Fruit fly (Drosophila melanogaster) whole organism, embryonic: Measurements from ENCODE around the gene CG15923.

Experiments used
- Atf6 ChIP-seq: fragments of 200-800 bp; sonication (Bioruptor generic); IDR thresholded peaks from 2 replicates; pipeline ENCODE4 v1.3.6; 2022; ENCODE audit warnings: missing biosample characterization, missing genetic modification characterization
- BEAF-32 ChIP-seq: fragments of 200-800 bp; sonication (Bioruptor generic); optimal IDR thresholded peaks from 3 replicates; lab custom pipeline; 2017; ENCODE audit warnings: missing biosample characterization, missing genetic modification characterization, mild to moderate bottlenecking, moderate library complexity, missing genetic modification reagents
- Blimp-1 ChIP-seq: fragments of 200-800 bp; sonication (Bioruptor generic); optimal IDR thresholded peaks from 3 replicates; lab custom pipeline; 2018; ENCODE audit warnings: missing biosample characterization, missing genetic modification characterization, mild to moderate bottlenecking, moderate library complexity, missing genetic modification reagents
- CG13624 ChIP-seq: fragments of 200-800 bp; sonication (Bioruptor generic); optimal IDR thresholded peaks from 2 replicates; lab custom pipeline; 2016; ENCODE audit warnings: missing biosample characterization, missing genetic modification characterization
- CG15269 ChIP-seq: fragments of 200-800 bp; sonication (Bioruptor generic); optimal IDR thresholded peaks from 2 replicates; lab custom pipeline; 2018; ENCODE audit warnings: missing biosample characterization, mild to moderate bottlenecking, missing genetic modification characterization, moderate library complexity
- CG15601 ChIP-seq: fragments of 200-800 bp; sonication (Bioruptor generic); optimal IDR thresholded peaks from 3 replicates; lab custom pipeline; 2019; ENCODE audit warnings: missing biosample characterization, mild to moderate bottlenecking, missing genetic modification characterization, moderate library complexity
- CG17186 ChIP-seq: fragments of 200-800 bp; sonication (Bioruptor generic); optimal IDR thresholded peaks from 3 replicates; lab custom pipeline; 2017; ENCODE audit warnings: missing biosample characterization, missing genetic modification reagents, missing genetic modification characterization
- CG17802 ChIP-seq: fragments of 200-800 bp; sonication (Bioruptor generic); optimal IDR thresholded peaks from 2 replicates; lab custom pipeline; 2018; ENCODE audit warnings: missing biosample characterization, mild to moderate bottlenecking, missing genetic modification characterization, moderate library complexity
- CG17829 ChIP-seq: fragments of 200-800 bp; optimal IDR thresholded peaks from 2 replicates; lab custom pipeline; 2019; ENCODE audit warnings: missing biosample characterization, mild to moderate bottlenecking, missing genetic modification characterization, moderate library complexity
- CG17912 ChIP-seq: fragments of 200-800 bp; sonication (Bioruptor generic); optimal IDR thresholded peaks from 2 replicates; lab custom pipeline; 2018; ENCODE audit warnings: missing biosample characterization, mild to moderate bottlenecking, missing genetic modification characterization
- CG30431 ChIP-seq: fragments of 200-800 bp; sonication (Bioruptor generic); optimal IDR thresholded peaks from 2 replicates; lab custom pipeline; 2017; ENCODE audit warnings: missing biosample characterization, missing genetic modification characterization
- CG3065 ChIP-seq: fragments of 200-800 bp; sonication (Bioruptor generic); optimal IDR thresholded peaks from 2 replicates; lab custom pipeline; 2016; ENCODE audit warnings: missing biosample characterization, missing genetic modification characterization
- CG3847 ChIP-seq: fragments of 200-800 bp; sonication (Bioruptor generic); IDR thresholded peaks from 2 replicates; pipeline ENCODE4 v1.3.6; 2022; ENCODE audit warnings: missing biosample characterization, missing genetic modification characterization
- CG42726 ChIP-seq: fragments of 200-800 bp; sonication (Bioruptor generic); IDR thresholded peaks from 2 replicates; pipeline ENCODE4 v1.3.6; 2022; ENCODE audit warnings: missing biosample characterization, missing genetic modification characterization; ENCODE audit not compliant: partially characterized antibody
- CG5953 ChIP-seq: fragments of 200-800 bp; sonication (Bioruptor generic); IDR thresholded peaks from 2 replicates; pipeline ENCODE4 v1.3.6; 2022; ENCODE audit warnings: missing biosample characterization, missing genetic modification characterization
- Deaf1 ChIP-seq: fragments of 200-800 bp; optimal IDR thresholded peaks from 3 replicates; lab custom pipeline; 2019; ENCODE audit warnings: missing biosample characterization, mild to moderate bottlenecking, missing genetic modification characterization, moderate library complexity
- HLH54F ChIP-seq: fragments of 200-800 bp; sonication (Bioruptor generic); optimal IDR thresholded peaks from 3 replicates; lab custom pipeline; 2016; ENCODE audit warnings: missing biosample characterization, missing genetic modification characterization
- Hmr ChIP-seq: fragments of 200-800 bp; sonication (Bioruptor generic); optimal IDR thresholded peaks from 3 replicates; lab custom pipeline; 2017; ENCODE audit warnings: mild to moderate bottlenecking, missing biosample characterization, missing genetic modification reagents, missing genetic modification characterization
- Hsf ChIP-seq: fragments of 200-800 bp; sonication (Bioruptor generic); optimal IDR thresholded peaks from 3 replicates; lab custom pipeline; 2016; ENCODE audit warnings: missing biosample characterization, missing genetic modification characterization
- Mad ChIP-seq: fragments of 200-800 bp; sonication (Bioruptor generic); optimal IDR thresholded peaks from 2 replicates; lab custom pipeline; 2016; ENCODE audit warnings: missing biosample characterization, missing genetic modification characterization
- NC2β ChIP-seq: fragments of 200-800 bp; sonication (Bioruptor generic); optimal IDR thresholded peaks from 2 replicates; lab custom pipeline; 2016; ENCODE audit warnings: missing biosample characterization, missing genetic modification characterization
- Nf-YB ChIP-seq: fragments of 200-800 bp; sonication (Bioruptor generic); optimal IDR thresholded peaks from 3 replicates; lab custom pipeline; 2019; ENCODE audit warnings: missing biosample characterization, mild to moderate bottlenecking, missing genetic modification characterization, moderate library complexity
- Pdp1 ChIP-seq, 2 experiments: fragments of 200-800 bp; sonication (Bioruptor generic); optimal IDR thresholded peaks; 3 replicates each; lab custom pipeline; 2016; ENCODE audit warnings: missing biosample characterization in 2 of 2, missing genetic modification characterization in 2 of 2, mild to moderate bottlenecking in 1 of 2, moderate library complexity in 1 of 2
- Rfx ChIP-seq: fragments of 200-800 bp; sonication (Bioruptor generic); IDR thresholded peaks from 2 replicates; pipeline ENCODE4 v1.3.6; 2022; ENCODE audit warnings: missing biosample characterization, missing genetic modification characterization
- Side ChIP-seq: fragments of 200-800 bp; sonication (Bioruptor generic); optimal IDR thresholded peaks from 2 replicates; lab custom pipeline; 2016; ENCODE audit warnings: missing biosample characterization, missing genetic modification characterization
- Tbp ChIP-seq: fragments of >200 bp; optimal IDR thresholded peaks from 2 replicates; lab custom pipeline; 2018; ENCODE audit warnings: missing biosample characterization, missing genetic modification characterization
- amos ChIP-seq: fragments of 200-800 bp; sonication (Bioruptor generic); IDR thresholded peaks from 2 replicates; pipeline ENCODE4 v1.3.6; 2022; ENCODE audit warnings: missing biosample characterization, missing genetic modification characterization; ENCODE audit not compliant: partially characterized antibody
- bab2 ChIP-seq: fragments of 200-800 bp; sonication (Bioruptor generic); optimal IDR thresholded peaks from 2 replicates; lab custom pipeline; 2016; ENCODE audit warnings: missing biosample characterization, missing genetic modification characterization
- crp ChIP-seq, 2 experiments: fragments of 200-800 bp; sonication (Bioruptor generic); optimal IDR thresholded peaks; 2 replicates in 1 of 2; 3 replicates in 1 of 2; lab custom pipeline; 2017; ENCODE audit warnings: missing biosample characterization in 2 of 2, missing genetic modification characterization in 2 of 2, mild to moderate bottlenecking in 1 of 2, moderate library complexity in 1 of 2
- da ChIP-seq: fragments of 200-800 bp; sonication (Bioruptor generic); optimal IDR thresholded peaks from 2 replicates; lab custom pipeline; 2016; ENCODE audit warnings: missing biosample characterization, missing genetic modification characterization
- exex ChIP-seq: fragments of 200-800 bp; sonication (Bioruptor generic); optimal IDR thresholded peaks from 4 replicates; lab custom pipeline; 2018; ENCODE audit warnings: missing biosample characterization, mild to moderate bottlenecking, missing genetic modification characterization, moderate library complexity
- ftz-f1 ChIP-seq: fragments of 200-800 bp; sonication (Bioruptor generic); optimal IDR thresholded peaks from 2 replicates; lab custom pipeline; 2016; ENCODE audit warnings: missing biosample characterization, missing genetic modification characterization
- fu2 ChIP-seq: fragments of 200-800 bp; sonication (Bioruptor generic); optimal IDR thresholded peaks from 2 replicates; lab custom pipeline; 2016; ENCODE audit warnings: missing biosample characterization, missing genetic modification characterization
- gfzf ChIP-seq: fragments of 200-800 bp; sonication (Bioruptor generic); optimal IDR thresholded peaks from 2 replicates; lab custom pipeline; 2016; ENCODE audit warnings: missing biosample characterization, mild to moderate bottlenecking, missing genetic modification characterization, moderate library complexity
- grau ChIP-seq: fragments of 200-800 bp; optimal IDR thresholded peaks from 3 replicates; lab custom pipeline; 2019; ENCODE audit warnings: missing biosample characterization, mild to moderate bottlenecking, missing genetic modification characterization, moderate library complexity
- ken ChIP-seq: fragments of 200-800 bp; sonication (Bioruptor generic); IDR thresholded peaks from 3 replicates; pipeline ENCODE4 v1.3.6; 2022; ENCODE audit warnings: missing biosample characterization, missing genetic modification characterization
- nerfin-1 ChIP-seq: fragments of 200-800 bp; sonication (Bioruptor generic); optimal IDR thresholded peaks from 3 replicates; lab custom pipeline; 2019; ENCODE audit warnings: missing biosample characterization, mild to moderate bottlenecking, missing genetic modification characterization, moderate library complexity
- nmo ChIP-seq: fragments of 200-800 bp; sonication (Bioruptor generic); optimal IDR thresholded peaks from 2 replicates; lab custom pipeline; 2018; ENCODE audit warnings: missing biosample characterization, mild to moderate bottlenecking, missing genetic modification characterization, moderate library complexity
- p53 ChIP-seq: fragments of 200-800 bp; sonication (Bioruptor generic); optimal IDR thresholded peaks from 2 replicates; lab custom pipeline; 2016; ENCODE audit warnings: missing biosample characterization, missing genetic modification characterization
- prd ChIP-seq, 3 experiments: fragments of >200 bp in 2 of 3; fragments of 200-800 bp in 1 of 3; sonication (Bioruptor generic) in 1 of 3; optimal IDR thresholded peaks in 2 of 3; IDR thresholded peaks in 1 of 3; 2 replicates in 2 of 3; 3 replicates in 1 of 3; pipeline versions ENCODE4 v1.3.6 to Lab custom; 2017 to 2022; ENCODE audit warnings: missing biosample characterization in 1 of 3, missing genetic modification characterization in 1 of 3
- row ChIP-seq: fragments of 200-800 bp; sonication (Bioruptor generic); IDR thresholded peaks from 3 replicates; pipeline ENCODE4 v1.3.6; 2022; ENCODE audit warnings: missing biosample characterization, missing genetic modification characterization
- slbo ChIP-seq: fragments of 200-800 bp; sonication (Bioruptor generic); IDR thresholded peaks from 2 replicates; pipeline ENCODE4 v1.3.6; 2022; ENCODE audit warnings: missing biosample characterization, missing genetic modification characterization
- trem ChIP-seq: fragments of 200-800 bp; optimal IDR thresholded peaks from 3 replicates; lab custom pipeline; 2019; ENCODE audit warnings: missing biosample characterization, mild to moderate bottlenecking, missing genetic modification characterization, moderate library complexity
- tup ChIP-seq: fragments of 200-800 bp; sonication (Bioruptor generic); optimal IDR thresholded peaks from 2 replicates; lab custom pipeline; 2016; ENCODE audit warnings: missing biosample characterization, mild to moderate bottlenecking, missing genetic modification characterization, moderate library complexity
- zen2 ChIP-seq: fragments of 200-800 bp; sonication (Bioruptor generic); IDR thresholded peaks from 3 replicates; pipeline ENCODE4 v1.3.6; 2022; ENCODE audit warnings: missing biosample characterization, missing genetic modification characterization; ENCODE audit not compliant: partially characterized antibody
- zfh2 ChIP-seq: fragments of 200-800 bp; sonication (Bioruptor generic); optimal IDR thresholded peaks from 2 replicates; lab custom pipeline; 2016; ENCODE audit warnings: missing biosample characterization, missing genetic modification characterization

CG15923 gene

dm6 chr3R:20592517-20593462, 23.9 kb downstream of the CG15923 start, which contains the start of the genes Pus1 and bon (continued):
- peak; percentile 15 for TF ChIP-seq Hmr (GFP tag; lab: Kevin White, UChicago)
- TF ChIP-seq crp (GFP tag; optimal IDR thresholded peaks at IDR 0.05; lab: Kevin White, UChicago), result peak; percentile 18 to 86
- peak; percentile 14 for TF ChIP-seq CG15601 (tag; lab: Kevin White, UChicago)
- no peak for TF ChIP-seq Tbp (GFP tag; lab: Kevin White, UChicago)
- TF ChIP-seq gfzf (GFP tag; lab: Kevin White, UChicago), result peak; percentile 60
- TF ChIP-seq nerfin-1 (tag; lab: Kevin White, UChicago), result peak; percentile 90
- peak; percentile 29 for TF ChIP-seq nmo (GFP tag; lab: Kevin White, UChicago)
- peak; percentile 85 for TF ChIP-seq ftz-f1 (GFP tag; lab: Kevin White, UChicago)
- peak; percentile 22 for TF ChIP-seq bab2
- peak; percentile 64 for TF ChIP-seq CG3847 (GFP tag; lab: Robert Waterston, UW)
- TF ChIP-seq Pdp1 (GFP tag; optimal IDR thresholded peaks at IDR 0.05; lab: Kevin White, UChicago), result peak in 1 of 2 experiments; percentile 87
- TF ChIP-seq Mad (GFP tag; lab: Kevin White, UChicago), result peak; percentile 42
- TF ChIP-seq slbo (GFP tag; lab: Robert Waterston, UW), result peak; percentile 52; the same call in 1 of the 2 replicates
- no peak for TF ChIP-seq da
- TF ChIP-seq CG30431, result no peak
- peak; percentile 32; the same call in 1 of the 2 replicates for TF ChIP-seq amos (GFP tag; lab: Robert Waterston, UW)
- TF ChIP-seq Atf6 (GFP tag; lab: Robert Waterston, UW), result 0 out of 2 replicates have a peak, but pooled peaks have one; percentile 10
- peak; percentile 51 for TF ChIP-seq trem (tag; lab: Kevin White, UChicago)
- TF ChIP-seq CG17186 (GFP tag; lab: Kevin White, UChicago), result peak; percentile 64
- TF ChIP-seq zfh2, result peak; percentile 17
- TF ChIP-seq tup (GFP tag; lab: Kevin White, UChicago), result no peak
- TF ChIP-seq CG42726, result no peak
- no peak for TF ChIP-seq Nf-YB
- TF ChIP-seq prd (optimal IDR thresholded peaks at IDR 0.05; lab: Kevin White, UChicago), result no peak
- TF ChIP-seq prd (GFP tag; IDR thresholded peaks at IDR 0.05; lab: Robert Waterston, UW), result peak; percentile 12; the same call in 1 of the 3 replicates
- peak; percentile 8 for TF ChIP-seq CG13624 (GFP tag; lab: Kevin White, UChicago)
- peak; percentile 46 for TF ChIP-seq exex
- TF ChIP-seq Hsf (GFP tag; lab: Kevin White, UChicago), result peak; percentile 43
- no peak for TF ChIP-seq zen2 (GFP tag; lab: Robert Waterston, UW)
- peak; percentile 34; the same call in 1 of the 3 replicates for TF ChIP-seq ken (GFP tag; lab: Robert Waterston, UW)
- TF ChIP-seq HLH54F (GFP tag; lab: Kevin White, UChicago), result peak; percentile 30
- peak; percentile 8 for TF ChIP-seq CG17829 (tag; lab: Kevin White, UChicago)
- TF ChIP-seq p53, result peak; percentile 5
- peak; percentile 28 for TF ChIP-seq CG17912 (GFP tag; lab: Kevin White, UChicago)
- TF ChIP-seq Blimp-1, result peak; percentile 51
- peak; percentile 52 for TF ChIP-seq BEAF-32 (GFP tag; lab: Kevin White, UChicago)
- no peak for TF ChIP-seq grau (tag; lab: Kevin White, UChicago)
- peak; percentile 5 for TF ChIP-seq CG15269 (tag; lab: Kevin White, UChicago)
- peak; percentile 46 for TF ChIP-seq NC2β (GFP tag; lab: Kevin White, UChicago)
- TF ChIP-seq Deaf1, result peak; percentile 63
- peak; percentile 41 for TF ChIP-seq Side (GFP tag; lab: Kevin White, UChicago)
- TF ChIP-seq CG3065 (GFP tag; lab: Kevin White, UChicago), result no peak
- TF ChIP-seq CG17802 (tag; lab: Kevin White, UChicago), result no peak
- TF ChIP-seq fu2 (GFP tag; lab: Kevin White, UChicago), result peak; percentile 25
- TF ChIP-seq row (GFP tag; lab: Robert Waterston, UW), result peak; percentile 38; the same call in 2 of the 3 replicates
- TF ChIP-seq Rfx (GFP tag; lab: Robert Waterston, UW), result peak; percentile 43
- 0 out of 2 replicates have a peak, but pooled peaks have one; percentile 26 for TF ChIP-seq CG5953
